Fruit fly (Drosophila melanogaster) S2 (cell line): ENCODE data around the gene CG13065.

Source experiments
- CG8478 ChIP-seq: fragments of >200 bp; optimal IDR thresholded peaks from 2 replicates; lab custom pipeline; 2018
- CTCF ChIP-seq, 2 experiments: fragments of >200 bp; optimal IDR thresholded peaks; 2 replicates each; lab custom pipeline; 2018

DNA sequence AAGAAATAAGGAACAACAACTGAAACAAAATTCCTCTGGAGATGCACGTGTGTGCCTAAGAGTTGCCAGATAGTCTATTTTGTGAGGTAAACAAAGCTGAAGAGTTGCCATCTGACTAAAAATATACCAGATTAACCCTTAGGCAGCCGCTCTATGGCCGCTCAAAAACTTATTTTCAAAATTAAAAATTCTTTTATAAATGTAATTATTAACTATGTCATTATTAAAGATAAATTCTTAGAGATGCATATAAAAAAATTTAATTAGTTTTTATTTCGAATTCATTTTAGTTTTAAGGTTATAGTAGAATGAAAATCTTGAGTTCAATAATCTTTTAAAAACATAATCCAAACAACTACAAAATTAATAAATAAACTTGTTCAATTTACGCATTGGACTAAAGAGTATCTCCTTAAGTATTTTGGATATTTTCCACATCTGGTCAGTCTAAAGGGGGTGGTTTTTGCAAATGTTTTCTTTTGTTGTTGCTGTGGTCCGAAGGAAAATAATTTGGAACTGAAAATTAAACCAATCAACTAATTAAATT lies 48.5 kb upstream of the CG13065 start, which contains the start of gene Tmx3:
- no peak for TF ChIP-seq CTCF (optimal IDR thresholded peaks at IDR 0.05; lab: Kevin White, UChicago)
- no peak for TF ChIP-seq CG8478 (lab: Kevin White, UChicago)
